Fruit fly (Drosophila melanogaster): ENCODE measurements around the gene dpr5.

dpr5 gene

DNA sequence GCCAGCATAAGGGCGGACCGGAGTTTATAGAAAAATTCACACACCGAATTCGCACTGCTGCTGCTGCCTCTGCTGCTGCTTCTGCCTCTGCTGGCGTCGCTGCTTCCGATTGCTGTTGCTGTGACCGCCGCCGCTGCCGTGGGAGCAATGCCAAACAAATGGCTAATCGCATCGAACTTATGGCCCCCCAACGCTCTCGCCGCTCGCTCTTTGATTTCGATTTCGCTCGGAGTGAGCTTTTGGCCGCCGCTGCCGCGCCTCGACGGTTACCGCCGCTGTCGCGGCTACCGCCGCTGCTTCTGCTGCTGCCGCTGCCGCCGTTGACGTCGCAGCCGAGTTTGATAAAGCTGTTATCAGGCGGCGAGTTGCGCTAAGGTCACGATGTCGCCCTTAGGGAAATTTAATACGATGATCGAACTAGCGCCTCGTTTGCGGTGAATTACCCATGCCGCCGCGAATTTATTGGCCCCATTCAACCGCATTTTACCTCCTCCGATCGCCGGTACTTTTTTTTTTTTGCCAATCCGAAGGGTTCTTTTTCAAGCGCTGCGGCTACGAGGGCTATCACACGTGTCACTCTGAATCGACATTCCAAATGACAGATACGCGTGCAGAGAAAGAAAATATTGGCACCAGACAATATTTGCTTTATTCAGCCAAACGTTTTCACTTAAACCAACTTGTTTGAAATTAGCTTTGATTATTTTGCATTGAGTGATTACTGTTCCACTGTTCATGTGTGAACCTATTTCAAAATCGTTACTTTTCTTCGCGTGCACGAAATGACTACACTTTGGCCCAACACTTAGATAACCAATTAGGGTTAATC, 41.5 kb upstream of the dpr5 start (continued):
- TF ChIP-seq CG11560 (tag; IDR thresholded peaks at IDR 0.05) = peak; percentile 64
- no peak for TF ChIP-seq CG7271 (tag; optimal IDR thresholded peaks at IDR 0.05)
- TF ChIP-seq jing (GFP tag; optimal IDR thresholded peaks at IDR 0.05) = peak; percentile 18
- TF ChIP-seq phol (tag; optimal IDR thresholded peaks at IDR 0.05) = peak; percentile 61
- TF ChIP-seq ci (GFP tag; IDR thresholded peaks at IDR 0.05) = peak; percentile 76; the same call in 2 of the 3 replicates
- TF ChIP-seq CG3407 (GFP tag; optimal IDR thresholded peaks at IDR 0.05) = peak; percentile 1
- TF ChIP-seq CG11247 (GFP tag; IDR thresholded peaks at IDR 0.05) = peak; percentile 81
- TF ChIP-seq Taf1 (GFP tag; IDR thresholded peaks at IDR 0.05) = peak; percentile 75; the same call in 1 of the 2 replicates
- peak; percentile 59 for TF ChIP-seq CG9817 (tag; optimal IDR thresholded peaks at IDR 0.05)
- TF ChIP-seq CG7745 (tag; optimal IDR thresholded peaks at IDR 0.05) = no peak
- TF ChIP-seq CG13296 (GFP tag; optimal IDR thresholded peaks at IDR 0.05) = peak; percentile 52
- TF ChIP-seq Drgx (GFP tag; IDR thresholded peaks at IDR 0.05) = no peak
- no peak for TF ChIP-seq CG16815 (GFP tag; optimal IDR thresholded peaks at IDR 0.05)
- peak; percentile 76 for TF ChIP-seq CG7839 (tag; optimal IDR thresholded peaks at IDR 0.05)
- TF ChIP-seq lab (GFP tag; optimal IDR thresholded peaks at IDR 0.05) = peak; percentile 86
- no peak for TF ChIP-seq z (GFP tag; IDR thresholded peaks at IDR 0.05)
- peak; percentile 91 for TF ChIP-seq slbo (GFP tag; IDR thresholded peaks at IDR 0.05)
- TF ChIP-seq ab (GFP tag; optimal IDR thresholded peaks at IDR 0.05) = peak; percentile 28
- TF ChIP-seq zen (tag; optimal IDR thresholded peaks at IDR 0.05) = peak; percentile 27
- TF ChIP-seq CG10267 (tag; optimal IDR thresholded peaks at IDR 0.05) = peak; percentile 3
- peak; percentile 25 for TF ChIP-seq tio (GFP tag; optimal IDR thresholded peaks at IDR 0.05)
- TF ChIP-seq jumu (GFP tag; optimal IDR thresholded peaks at IDR 0.05) = peak; percentile 66
- peak; percentile 59 to 66 for TF ChIP-seq Pdp1 (GFP tag; optimal IDR thresholded peaks at IDR 0.05)
- TF ChIP-seq slp2 (GFP tag; optimal IDR thresholded peaks at IDR 0.05) = peak; percentile 17
- peak; percentile 76 for TF ChIP-seq CG34422 (GFP tag; IDR thresholded peaks at IDR 0.05)
- peak; percentile 49 for TF ChIP-seq HmgZ (tag; optimal IDR thresholded peaks at IDR 0.05)
- peak; percentile 63; the same call in 1 of the 2 replicates for TF ChIP-seq rib (GFP tag; IDR thresholded peaks at IDR 0.05)
- TF ChIP-seq tna (GFP tag; IDR thresholded peaks at IDR 0.05; ENCODE audit: partially characterized antibody) = no peak
- no peak for TF ChIP-seq dmrt11E (tag; optimal IDR thresholded peaks at IDR 0.05)
- no peak for TF ChIP-seq en (GFP tag; optimal IDR thresholded peaks at IDR 0.05)
- peak; percentile 46 for TF ChIP-seq D19B (GFP tag; optimal IDR thresholded peaks at IDR 0.05)
- TF ChIP-seq fd102C (GFP tag; optimal IDR thresholded peaks at IDR 0.05) = no peak
- TF ChIP-seq Sin3A (optimal IDR thresholded peaks at IDR 0.05) = no peak
- peak; percentile 56 for TF ChIP-seq Camta (GFP tag; optimal IDR thresholded peaks at IDR 0.05)
- TF ChIP-seq CG12744 (GFP tag; optimal IDR thresholded peaks at IDR 0.05) = no peak
- 0 out of 2 replicates have a peak, but pooled peaks have one; percentile 38 for TF ChIP-seq CG17612 (GFP tag; IDR thresholded peaks at IDR 0.05)
- peak; percentile 88 for TF ChIP-seq CG32532 (GFP tag; IDR thresholded peaks at IDR 0.05)
- peak; percentile 36 for TF ChIP-seq repo (GFP tag; optimal IDR thresholded peaks at IDR 0.05)
- TF ChIP-seq Meics (GFP tag; optimal IDR thresholded peaks at IDR 0.05) = peak; percentile 77
- peak; percentile 46 for TF ChIP-seq pho (GFP tag; optimal IDR thresholded peaks at IDR 0.05)
- peak; percentile 78 for TF ChIP-seq CG7372 (GFP tag; IDR thresholded peaks at IDR 0.05)
- no peak for TF ChIP-seq CG6791 (GFP tag; IDR thresholded peaks at IDR 0.05; ENCODE audit: partially characterized antibody)
- peak; percentile 37 for TF ChIP-seq CG18011 (GFP tag; optimal IDR thresholded peaks at IDR 0.05)
- no peak for TF ChIP-seq lbe (GFP tag; optimal IDR thresholded peaks at IDR 0.05)
- peak; percentile 49 for TF ChIP-seq CG7987 (GFP tag; optimal IDR thresholded peaks at IDR 0.05)
- TF ChIP-seq Sry-δ (GFP tag; optimal IDR thresholded peaks at IDR 0.05) = peak; percentile 25
- TF ChIP-seq CG34224 (GFP tag; IDR thresholded peaks at IDR 0.05; ENCODE audit: partially characterized antibody) = no peak
- peak; percentile 81 for TF ChIP-seq CG32772 (GFP tag; IDR thresholded peaks at IDR 0.05)
- TF ChIP-seq gt (GFP tag; IDR thresholded peaks at IDR 0.05) = 0 out of 2 replicates have a peak, but pooled peaks have one; percentile 32
